Fruit fly (Drosophila melanogaster) whole organism, embryonic: ENCODE results near the gene RpL34b.

ENCODE experiments used
- Aef1 ChIP-seq: fragments of 200-800 bp; sonication (Bioruptor generic); IDR thresholded peaks from 3 replicates; pipeline ENCODE4 v1.3.6; 2022; ENCODE audit warnings: missing biosample characterization, missing genetic modification characterization
- BtbVII ChIP-seq: fragments of 200-800 bp; sonication (Bioruptor generic); optimal IDR thresholded peaks from 3 replicates; lab custom pipeline; 2017; ENCODE audit warnings: missing biosample characterization, mild to moderate bottlenecking, missing genetic modification characterization
- Bteb2 ChIP-seq: fragments of 200-800 bp; sonication (Bioruptor generic); optimal IDR thresholded peaks from 2 replicates; lab custom pipeline; 2016; ENCODE audit warnings: missing biosample characterization, missing genetic modification characterization
- CG10209 ChIP-seq: fragments of 200-800 bp; sonication (Bioruptor generic); optimal IDR thresholded peaks from 3 replicates; lab custom pipeline; 2017; ENCODE audit warnings: missing biosample characterization, mild to moderate bottlenecking, missing genetic modification characterization, missing genetic modification reagents
- CG11560 ChIP-seq: fragments of 200-800 bp; sonication (Bioruptor generic); IDR thresholded peaks from 3 replicates; pipeline ENCODE4 v1.3.6; 2022; ENCODE audit warnings: missing biosample characterization, missing genetic modification characterization
- CG13123 ChIP-seq: fragments of 200-800 bp; sonication (Bioruptor generic); optimal IDR thresholded peaks from 2 replicates; lab custom pipeline; 2016; ENCODE audit warnings: missing biosample characterization, missing genetic modification characterization
- CG13624 ChIP-seq: fragments of 200-800 bp; sonication (Bioruptor generic); optimal IDR thresholded peaks from 2 replicates; lab custom pipeline; 2016; ENCODE audit warnings: missing biosample characterization, missing genetic modification characterization
- CG1647 ChIP-seq: fragments of 200-800 bp; sonication (Bioruptor generic); optimal IDR thresholded peaks from 3 replicates; lab custom pipeline; 2016; ENCODE audit warnings: missing biosample characterization, missing genetic modification characterization
- CG1792 ChIP-seq: fragments of 200-800 bp; sonication (Bioruptor generic); optimal IDR thresholded peaks from 2 replicates; lab custom pipeline; 2016; ENCODE audit warnings: missing biosample characterization, missing genetic modification characterization
- CG2120 ChIP-seq: fragments of 200-800 bp; sonication (Bioruptor generic); optimal IDR thresholded peaks from 3 replicates; lab custom pipeline; 2016; ENCODE audit warnings: missing biosample characterization, missing genetic modification characterization
- CG2889 ChIP-seq: fragments of 200-800 bp; sonication (Bioruptor generic); IDR thresholded peaks from 3 replicates; pipeline ENCODE4 v1.3.6; 2022; ENCODE audit warnings: missing biosample characterization, missing genetic modification characterization
- CG3726 ChIP-seq: fragments of 200-800 bp; sonication (Bioruptor generic); IDR thresholded peaks from 3 replicates; pipeline ENCODE4, ENCODE4 v1.3.6; 2022; ENCODE audit warnings: missing biosample characterization, missing genetic modification characterization
- CG4328 ChIP-seq: fragments of 200-800 bp; sonication (Bioruptor generic); optimal IDR thresholded peaks from 3 replicates; lab custom pipeline; 2017; ENCODE audit warnings: missing biosample characterization, missing genetic modification reagents, missing genetic modification characterization
- CG4404 ChIP-seq: fragments of 200-800 bp; sonication (Bioruptor generic); IDR thresholded peaks from 2 replicates; pipeline ENCODE4 v1.3.6; 2022; ENCODE audit warnings: missing biosample characterization, missing genetic modification characterization
- CG6272 ChIP-seq: fragments of 200-800 bp; sonication (Bioruptor generic); IDR thresholded peaks from 2 replicates; pipeline ENCODE4 v1.3.6; 2022; ENCODE audit warnings: missing biosample characterization, missing genetic modification characterization
- CG7928 ChIP-seq: fragments of 200-800 bp; sonication (Bioruptor generic); optimal IDR thresholded peaks from 2 replicates; lab custom pipeline; 2017; ENCODE audit warnings: missing biosample characterization, mild to moderate bottlenecking, missing genetic modification characterization
- CG7987 ChIP-seq: fragments of 200-800 bp; sonication (Bioruptor generic); optimal IDR thresholded peaks from 2 replicates; lab custom pipeline; 2018; ENCODE audit warnings: missing biosample characterization, mild to moderate bottlenecking, missing genetic modification characterization, moderate library complexity
- CG8089 ChIP-seq: fragments of 200-800 bp; sonication (Bioruptor generic); optimal IDR thresholded peaks from 3 replicates; lab custom pipeline; 2016; ENCODE audit warnings: missing biosample characterization, missing genetic modification characterization
- CG9817 ChIP-seq: fragments of 200-800 bp; sonication (Bioruptor generic); optimal IDR thresholded peaks from 2 replicates; lab custom pipeline; 2018; ENCODE audit warnings: missing biosample characterization, mild to moderate bottlenecking, missing genetic modification characterization, moderate library complexity
- CG9876 ChIP-seq: fragments of 200-800 bp; sonication (Bioruptor generic); optimal IDR thresholded peaks from 2 replicates; lab custom pipeline; 2016; ENCODE audit warnings: missing biosample characterization, missing genetic modification characterization
- CTCF ChIP-seq: fragments of 200-800 bp; sonication (Bioruptor generic); optimal IDR thresholded peaks from 2 replicates; lab custom pipeline; 2017; ENCODE audit warnings: missing biosample characterization, mild to moderate bottlenecking, missing genetic modification characterization, moderate library complexity
- D19B ChIP-seq: fragments of 200-800 bp; sonication (Bioruptor generic); optimal IDR thresholded peaks from 2 replicates; lab custom pipeline; 2017; ENCODE audit warnings: missing biosample characterization, mild to moderate bottlenecking, missing genetic modification characterization
- Dref ChIP-seq: fragments of 200-800 bp; sonication (Bioruptor generic); IDR thresholded peaks from 2 replicates; pipeline ENCODE4 v1.3.6; 2022; ENCODE audit warnings: missing biosample characterization, missing genetic modification characterization
- H15 ChIP-seq: fragments of 200-800 bp; sonication (Bioruptor generic); IDR thresholded peaks from 3 replicates; pipeline ENCODE4 v1.3.6; 2022; ENCODE audit warnings: missing biosample characterization, missing genetic modification characterization
- Hmx ChIP-seq: fragments of 200-800 bp; sonication (Bioruptor generic); optimal IDR thresholded peaks from 2 replicates; lab custom pipeline; 2016; ENCODE audit warnings: missing biosample characterization, missing genetic modification characterization
- Jarid2 ChIP-seq: fragments of 200-800 bp; sonication (Bioruptor generic); optimal IDR thresholded peaks from 3 replicates; lab custom pipeline; 2017; ENCODE audit warnings: mild to moderate bottlenecking, missing biosample characterization, missing genetic modification reagents, missing genetic modification characterization
- Lhr ChIP-seq: fragments of 200-800 bp; sonication (Bioruptor generic); optimal IDR thresholded peaks from 3 replicates; lab custom pipeline; 2017; ENCODE audit warnings: mild to moderate bottlenecking, missing biosample characterization, missing genetic modification reagents, missing genetic modification characterization
- NK7.1 ChIP-seq: fragments of 200-800 bp; sonication (Bioruptor generic); optimal IDR thresholded peaks from 3 replicates; lab custom pipeline; 2016; ENCODE audit warnings: missing biosample characterization, missing genetic modification characterization
- Scr ChIP-seq: fragments of 200-800 bp; sonication (Bioruptor generic); IDR thresholded peaks from 2 replicates; pipeline ENCODE4 v1.3.6; 2022; ENCODE audit warnings: missing biosample characterization, missing genetic modification characterization; ENCODE audit not compliant: partially characterized antibody
- YL-1 ChIP-seq: fragments of 200-800 bp; sonication (Bioruptor generic); optimal IDR thresholded peaks from 3 replicates; lab custom pipeline; 2017; ENCODE audit warnings: missing biosample characterization, mild to moderate bottlenecking, missing genetic modification characterization
- ac ChIP-seq: fragments of 200-800 bp; sonication (Bioruptor generic); optimal IDR thresholded peaks from 3 replicates; lab custom pipeline; 2017; ENCODE audit warnings: missing biosample characterization, mild to moderate bottlenecking, missing genetic modification characterization
- br ChIP-seq: fragments of >200 bp; optimal IDR thresholded peaks from 2 replicates; lab custom pipeline; 2017
- disco-r ChIP-seq: fragments of 200-800 bp; sonication (Bioruptor generic); optimal IDR thresholded peaks from 2 replicates; lab custom pipeline; 2016; ENCODE audit warnings: missing biosample characterization, missing genetic modification characterization
- dmrt11E ChIP-seq: fragments of 200-800 bp; sonication (Bioruptor generic); optimal IDR thresholded peaks from 3 replicates; lab custom pipeline; 2018; ENCODE audit warnings: missing biosample characterization, mild to moderate bottlenecking, missing genetic modification characterization, moderate library complexity
- eve ChIP-seq, 2 experiments: fragments of >200 bp; optimal IDR thresholded peaks; 2 replicates each; lab custom pipeline; 2017; ENCODE audit warnings: missing biosample characterization in 2 of 2, missing genetic modification characterization in 2 of 2
- ftz-f1 ChIP-seq: fragments of 200-800 bp; sonication (Bioruptor generic); optimal IDR thresholded peaks from 2 replicates; lab custom pipeline; 2016; ENCODE audit warnings: missing biosample characterization, missing genetic modification characterization
- gem ChIP-seq: fragments of 200-800 bp; sonication (Bioruptor generic); optimal IDR thresholded peaks from 2 replicates; lab custom pipeline; 2019; ENCODE audit warnings: missing biosample characterization, mild to moderate bottlenecking, missing genetic modification characterization, moderate library complexity
- jigr1 ChIP-seq: fragments of 200-800 bp; sonication (Bioruptor generic); IDR thresholded peaks from 3 replicates; pipeline ENCODE4 v1.3.6; 2022; ENCODE audit warnings: missing biosample characterization, missing genetic modification characterization
- onecut ChIP-seq: fragments of 200-800 bp; sonication (Bioruptor generic); IDR thresholded peaks from 2 replicates; pipeline ENCODE4 v1.3.6; 2022; ENCODE audit warnings: missing biosample characterization, missing genetic modification characterization
- p53 ChIP-seq: fragments of 200-800 bp; sonication (Bioruptor generic); optimal IDR thresholded peaks from 2 replicates; lab custom pipeline; 2016; ENCODE audit warnings: missing biosample characterization, missing genetic modification characterization
- pnt ChIP-seq: fragments of 200-800 bp; sonication (Bioruptor generic); optimal IDR thresholded peaks from 3 replicates; lab custom pipeline; 2016; ENCODE audit warnings: missing biosample characterization, missing genetic modification characterization
- run ChIP-seq: fragments of 200-800 bp; sonication (Bioruptor generic); optimal IDR thresholded peaks from 3 replicates; lab custom pipeline; 2018; ENCODE audit warnings: missing biosample characterization, mild to moderate bottlenecking, missing genetic modification characterization
- sd ChIP-seq: fragments of 200-800 bp; sonication (Bioruptor generic); optimal IDR thresholded peaks from 3 replicates; lab custom pipeline; 2018; ENCODE audit warnings: missing biosample characterization, mild to moderate bottlenecking, missing genetic modification characterization, moderate library complexity
- slbo ChIP-seq: fragments of 200-800 bp; sonication (Bioruptor generic); IDR thresholded peaks from 2 replicates; pipeline ENCODE4 v1.3.6; 2022; ENCODE audit warnings: missing biosample characterization, missing genetic modification characterization
- slp2 ChIP-seq: fragments of 200-800 bp; sonication (Bioruptor generic); optimal IDR thresholded peaks from 2 replicates; lab custom pipeline; 2016; ENCODE audit warnings: missing biosample characterization, missing genetic modification characterization
- sqz ChIP-seq: fragments of 200-800 bp; sonication (Bioruptor generic); optimal IDR thresholded peaks from 3 replicates; lab custom pipeline; 2018; ENCODE audit warnings: missing biosample characterization, mild to moderate bottlenecking, missing genetic modification characterization
- tap ChIP-seq: fragments of 200-800 bp; optimal IDR thresholded peaks from 3 replicates; lab custom pipeline; 2019; ENCODE audit warnings: missing biosample characterization, mild to moderate bottlenecking, missing genetic modification characterization, moderate library complexity
- trh ChIP-seq: fragments of 200-800 bp; sonication (Bioruptor generic); optimal IDR thresholded peaks from 2 replicates; lab custom pipeline; 2016; ENCODE audit warnings: missing biosample characterization, missing genetic modification characterization
- unc-4 ChIP-seq: fragments of 200-800 bp; sonication (Bioruptor generic); IDR thresholded peaks from 2 replicates; pipeline ENCODE4 v1.3.6; 2022; ENCODE audit warnings: missing biosample characterization, missing genetic modification characterization; ENCODE audit not compliant: partially characterized antibody
- z ChIP-seq: fragments of 200-800 bp; sonication (Bioruptor generic); IDR thresholded peaks from 3 replicates; pipeline ENCODE4 v1.3.6; 2022; ENCODE audit warnings: missing biosample characterization, missing genetic modification characterization
- zen2 ChIP-seq: fragments of 200-800 bp; sonication (Bioruptor generic); IDR thresholded peaks from 3 replicates; pipeline ENCODE4 v1.3.6; 2022; ENCODE audit warnings: missing biosample characterization, missing genetic modification characterization; ENCODE audit not compliant: partially characterized antibody

The RpL34b gene

dm6 chr3R:9399951-9400392 is 1.1 kb downstream of the RpL34b start, which contains the start of gene CG34117 (continued):
- TF ChIP-seq CG4404 (GFP tag; lab: Robert Waterston, UW) (0 out of 2 replicates have a peak, but pooled peaks have one; percentile 6), CG4328 (peak; percentile 71), pnt (GFP tag; lab: Kevin White, UChicago) (peak; percentile 49), tap (tag; lab: Kevin White, UChicago) (peak; percentile 76), H15 (GFP tag; lab: Robert Waterston, UW) (peak; percentile 56; the same call in 2 of the 3 replicates), ftz-f1 (GFP tag; lab: Kevin White, UChicago) (no peak), slbo (GFP tag; lab: Robert Waterston, UW) (peak; percentile 92), CG3726 (GFP tag; lab: Robert Waterston, UW) (0 out of 3 replicates have a peak, but pooled peaks have one; percentile 17), D19B (peak; percentile 48), Jarid2 (GFP tag; lab: Kevin White, UChicago) (peak; percentile 10), onecut (GFP tag; lab: Robert Waterston, UW) (peak; percentile 60), Bteb2 (GFP tag; lab: Kevin White, UChicago) (peak; percentile 73), CG9876 (GFP tag; lab: Kevin White, UChicago) (no peak), CG10209 (GFP tag; lab: Kevin White, UChicago) (peak; percentile 77), ac (no peak), p53 (no peak), gem (tag; lab: Kevin White, UChicago) (peak; percentile 90), NK7.1 (GFP tag; lab: Kevin White, UChicago) (no peak), Aef1 (peak; percentile 78), CG7928 (no peak), CG8089 (peak; percentile 34), YL-1 (GFP tag; lab: Kevin White, UChicago) (peak; percentile 59), slp2 (peak; percentile 17), Dref (GFP tag; lab: Robert Waterston, UW) (no peak), sqz (GFP tag; lab: Kevin White, UChicago) (peak; percentile 58), CG2889 (peak; percentile 60; the same call in 2 of the 3 replicates), trh (GFP tag; lab: Kevin White, UChicago) (peak; percentile 67), disco-r (GFP tag; lab: Kevin White, UChicago) (no peak), unc-4 (GFP tag; lab: Robert Waterston, UW) (peak; percentile 29; the same call in 1 of the 2 replicates), BtbVII (GFP tag; lab: Kevin White, UChicago) (peak; percentile 75), CG13624 (peak; percentile 71), zen2 (GFP tag; lab: Robert Waterston, UW) (no peak), Hmx (peak; percentile 49), CG6272 (peak; percentile 30; the same call in 1 of the 2 replicates), eve (GFP tag; optimal IDR thresholded peaks at IDR 0.05; lab: Kevin White, UChicago) (no peak), CG1647 (peak; percentile 58), Lhr (GFP tag; lab: Kevin White, UChicago) (peak; percentile 6), jigr1 (GFP tag; lab: Robert Waterston, UW) (no peak), br (lab: Kevin White, UChicago) (no peak), CG1792 (GFP tag; lab: Kevin White, UChicago) (peak; percentile 39), Scr (GFP tag; lab: Robert Waterston, UW) (no peak), CTCF (GFP tag; lab: Kevin White, UChicago) (peak; percentile 2), CG2120 (GFP tag; lab: Kevin White, UChicago) (peak; percentile 87), z (GFP tag; lab: Robert Waterston, UW) (no peak), CG9817 (tag; lab: Kevin White, UChicago) (peak; percentile 62), CG11560 (tag; lab: Robert Waterston, UW) (0 out of 3 replicates have a peak, but pooled peaks have one; percentile 28), CG7987 (peak; percentile 68), sd (tag; lab: Kevin White, UChicago) (peak; percentile 89), run (tag; lab: Kevin White, UChicago) (peak; percentile 40), CG13123 (peak; percentile 69), dmrt11E (peak; percentile 76)
